Fruit fly (Drosophila melanogaster): ENCODE data around the gene Pex12.
A peak's percentile ranks its signal among the peaks of the same experiment; 100 is the strongest.

Gene Pex12

dm6 chr2L:821242-821985 lies 5.6 kb downstream of the Pex12 start, which contains the start of gene CG3662:
TSS of gene CG3662 (plus strand) at chr2L:821289.
- TF ChIP-seq toe (GFP tag; optimal IDR thresholded peaks at IDR 0.05) (no peak), cnc (optimal IDR thresholded peaks at IDR 0.05) (no peak), Mnt (GFP tag; optimal IDR thresholded peaks at IDR 0.05) (peak; percentile 30), Crg-1 (GFP tag; optimal IDR thresholded peaks at IDR 0.05) (peak; percentile 10), CG12768 (GFP tag; optimal IDR thresholded peaks at IDR 0.05) (peak; percentile 20), CG14711 (tag; optimal IDR thresholded peaks at IDR 0.05) (peak; percentile 97), kay (GFP tag; ENCODE audit: borderline replicate concordance) (no peak), CG11617 (GFP tag; optimal IDR thresholded peaks at IDR 0.05) (peak; percentile 4), Hr96 (GFP tag; optimal IDR thresholded peaks at IDR 0.05) (peak; percentile 9), CG33017 (tag; optimal IDR thresholded peaks at IDR 0.05) (peak; percentile 14), CG7101 (tag; optimal IDR thresholded peaks at IDR 0.05) (peak; percentile 37), bab1 (GFP tag; optimal IDR thresholded peaks at IDR 0.05) (peak; percentile 68)

dm6 chr2L:821986-822711 lies 6.4 kb downstream of the Pex12 start:
- TF ChIP-seq Crg-1 (GFP tag; optimal IDR thresholded peaks at IDR 0.05) (peak; percentile 16), tj (GFP tag; optimal IDR thresholded peaks at IDR 0.05) (peak; percentile 93), cic (GFP tag; optimal IDR thresholded peaks at IDR 0.05) (peak; percentile 21), CG1620 (GFP tag; optimal IDR thresholded peaks at IDR 0.05) (no peak), CG7101 (tag; optimal IDR thresholded peaks at IDR 0.05) (peak; percentile 4)

dm6 chr2L:825768-826263 lies 10.0 kb downstream of the Pex12 start, which contains the start of the genes CG3862 and dock:
TSS of gene CG3862 (minus strand) at chr2L:825861.
TSS of gene dock (plus strand) at chr2L:825969.
- TF ChIP-seq Hr96 (GFP tag; optimal IDR thresholded peaks at IDR 0.05) = peak; percentile 65
- TF ChIP-seq kay (GFP tag; ENCODE audit: borderline replicate concordance) = no peak
- TF ChIP-seq CG33017 (tag; optimal IDR thresholded peaks at IDR 0.05) = peak; percentile 30
- TF ChIP-seq Crg-1 (GFP tag; optimal IDR thresholded peaks at IDR 0.05) = peak; percentile 80
- TF ChIP-seq CG5204 (GFP tag; optimal IDR thresholded peaks at IDR 0.05) = no peak
- TF ChIP-seq CG7045 (GFP tag; optimal IDR thresholded peaks at IDR 0.05) = no peak
- TF ChIP-seq cic (GFP tag; optimal IDR thresholded peaks at IDR 0.05) = peak; percentile 72
- no peak for TF ChIP-seq cnc (optimal IDR thresholded peaks at IDR 0.05)
- TF ChIP-seq pad (GFP tag; optimal IDR thresholded peaks at IDR 0.05) = peak; percentile 62
- peak; percentile 86 for TF ChIP-seq tj (GFP tag; optimal IDR thresholded peaks at IDR 0.05)
- TF ChIP-seq toe (GFP tag; optimal IDR thresholded peaks at IDR 0.05) = no peak
- TF ChIP-seq Mnt (GFP tag; optimal IDR thresholded peaks at IDR 0.05) = peak; percentile 87
- peak; percentile 71 for TF ChIP-seq CG12768 (GFP tag; optimal IDR thresholded peaks at IDR 0.05)
- peak; percentile 63 for TF ChIP-seq CG1620 (GFP tag; optimal IDR thresholded peaks at IDR 0.05)
- peak; percentile 56 for TF ChIP-seq ovo (GFP tag; optimal IDR thresholded peaks at IDR 0.05)
- peak; percentile 85 for TF ChIP-seq bab1 (GFP tag; optimal IDR thresholded peaks at IDR 0.05)
- TF ChIP-seq CG14711 (tag; optimal IDR thresholded peaks at IDR 0.05) = peak; percentile 83
- peak; percentile 43 for TF ChIP-seq CG11617 (GFP tag; optimal IDR thresholded peaks at IDR 0.05)
- peak; percentile 51 for TF ChIP-seq Clk (GFP tag; optimal IDR thresholded peaks at IDR 0.05)
- TF ChIP-seq CG7101 (tag; optimal IDR thresholded peaks at IDR 0.05) = peak; percentile 67

dm6 chr2L:826388-826787 lies 10.6 kb downstream of the Pex12 start:
- TF ChIP-seq tj (GFP tag; optimal IDR thresholded peaks at IDR 0.05) (no peak), cic (GFP tag; optimal IDR thresholded peaks at IDR 0.05) (no peak), toe (GFP tag; optimal IDR thresholded peaks at IDR 0.05) (no peak), bab1 (GFP tag; optimal IDR thresholded peaks at IDR 0.05) (no peak), CG7045 (GFP tag; optimal IDR thresholded peaks at IDR 0.05) (no peak)

- TF ChIP-seq kay (GFP tag; ENCODE audit: borderline replicate concordance) (no peak), CG7101 (tag; optimal IDR thresholded peaks at IDR 0.05) (no peak), CG5204 (GFP tag; optimal IDR thresholded peaks at IDR 0.05) (no peak), CG1620 (GFP tag; optimal IDR thresholded peaks at IDR 0.05) (no peak), CG11617 (GFP tag; optimal IDR thresholded peaks at IDR 0.05) (no peak), cic (GFP tag; optimal IDR thresholded peaks at IDR 0.05) (no peak), Clk (GFP tag; optimal IDR thresholded peaks at IDR 0.05) (no peak), ovo (GFP tag; optimal IDR thresholded peaks at IDR 0.05) (no peak), Mnt (GFP tag; optimal IDR thresholded peaks at IDR 0.05) (no peak), CG33017 (tag; optimal IDR thresholded peaks at IDR 0.05) (no peak), Crg-1 (GFP tag; optimal IDR thresholded peaks at IDR 0.05) (no peak), CG12768 (GFP tag; optimal IDR thresholded peaks at IDR 0.05) (no peak), CG14711 (tag; optimal IDR thresholded peaks at IDR 0.05) (no peak), cnc (optimal IDR thresholded peaks at IDR 0.05) (no peak), toe (GFP tag; optimal IDR thresholded peaks at IDR 0.05) (no peak), Hr96 (GFP tag; optimal IDR thresholded peaks at IDR 0.05) (no peak), bab1 (GFP tag; optimal IDR thresholded peaks at IDR 0.05) (no peak), pad (GFP tag; optimal IDR thresholded peaks at IDR 0.05) (no peak), tj (GFP tag; optimal IDR thresholded peaks at IDR 0.05) (no peak)
Measured at dm6 chr2L:827049-827448, 11.3 kb downstream of the Pex12 start.
